Worm (Caenorhabditis elegans): ENCODE measurements around the gene F34D10.9.

ce11 chrIII:3735509-3736255 lies 6.3 kb upstream of the F34D10.9 start:
- TF ChIP-seq pha-4 (tag; optimal IDR thresholded peaks at IDR 0.05) (no peak), flh-1 (GFP tag; optimal IDR thresholded peaks at IDR 0.05) (no peak), blmp-1 (tag; optimal IDR thresholded peaks at IDR 0.05) (no peak), unc-62 (GFP tag; optimal IDR thresholded peaks at IDR 0.05) (no peak), elt-1 (tag; optimal IDR thresholded peaks at IDR 0.05; ENCODE audit: borderline replicate concordance, insufficient read depth) (no peak), nhr-237 (tag; optimal IDR thresholded peaks at IDR 0.05) (no peak), snpc-4 (tag; optimal IDR thresholded peaks at IDR 0.05) (no peak), unc-120 (tag; optimal IDR thresholded peaks at IDR 0.05; ENCODE audit: poor library complexity, severe bottlenecking) (no peak), ztf-11 (tag; optimal IDR thresholded peaks at IDR 0.05) (no peak), nhr-76 (tag; optimal IDR thresholded peaks at IDR 0.05) (no peak), unc-39 (tag; optimal IDR thresholded peaks at IDR 0.05) (no peak), sptf-1 (tag; optimal IDR thresholded peaks at IDR 0.05) (peak; percentile 37)

All from whole organism, mixed stage, embryonic.